Worm (Caenorhabditis elegans) whole organism, early embryonic: ENCODE measurements around the gene C08F8.3.

ENCODE experiments used
- B0310.2 ChIP-seq: sonication (generic microtip); optimal IDR thresholded peaks from 2 replicates; lab custom pipeline; 2016; ENCODE audit warnings: mild to moderate bottlenecking, missing genetic modification characterization, missing compliant biosample characterization
- F13C5.2 ChIP-seq: sonication (generic microtip); optimal IDR thresholded peaks from 2 replicates; lab custom pipeline; 2017; ENCODE audit warnings: mild to moderate bottlenecking, missing genetic modification characterization, inconsistent platforms, missing compliant biosample characterization
- aly-1 ChIP-seq: sonication (generic microtip); optimal IDR thresholded peaks from 2 replicates; lab custom pipeline; 2016; ENCODE audit warnings: missing genetic modification characterization, missing compliant biosample characterization
- ama-1 ChIP-seq: fragments of 150-350 bp; optimal IDR thresholded peaks from 2 replicates; lab custom pipeline; 2014
- ceh-13 ChIP-seq: fragments of 200-800 bp; sonication (Bioruptor generic); optimal IDR thresholded peaks from 2 replicates; lab custom pipeline; 2018; ENCODE audit warnings: mild to moderate bottlenecking, missing genetic modification characterization, missing compliant biosample characterization
- ceh-36 ChIP-seq: sonication (generic microtip); optimal IDR thresholded peaks from 2 replicates; lab custom pipeline; 2016; ENCODE audit warnings: missing genetic modification characterization, inconsistent platforms, missing compliant biosample characterization
- ets-7 ChIP-seq: sonication (generic microtip); optimal IDR thresholded peaks from 2 replicates; lab custom pipeline; 2016; ENCODE audit warnings: missing genotype, missing genetic modification characterization, missing compliant biosample characterization
- flt-1 ChIP-seq: fragments of 200-800 bp; sonication (Bioruptor generic); IDR thresholded peaks from 2 replicates; pipeline ENCODE4 v1.3.6; 2022; ENCODE audit warnings: missing genetic modification characterization, missing compliant biosample characterization
- hmbx-1 ChIP-seq: sonication (generic microtip); optimal IDR thresholded peaks from 2 replicates; lab custom pipeline; 2016; ENCODE audit warnings: mild to moderate bottlenecking, missing genetic modification characterization, missing compliant biosample characterization
- hmg-4 ChIP-seq: fragments of 200-800 bp; sonication (Bioruptor generic); optimal IDR thresholded peaks from 2 replicates; lab custom pipeline; 2018; ENCODE audit warnings: mild to moderate bottlenecking, missing genetic modification characterization, missing compliant biosample characterization
- hnd-1 ChIP-seq: sonication (generic microtip); optimal IDR thresholded peaks from 2 replicates; lab custom pipeline; 2016; ENCODE audit warnings: missing genetic modification characterization, missing compliant biosample characterization
- pes-1 ChIP-seq: fragments of 200-800 bp; sonication (Bioruptor generic); IDR thresholded peaks from 2 replicates; pipeline ENCODE4 v1.3.6; 2022; ENCODE audit warnings: missing genetic modification reagents, missing genetic modification characterization, missing compliant biosample characterization
- scrt-1 ChIP-seq: fragments of 200-800 bp; sonication (Bioruptor generic); IDR thresholded peaks from 2 replicates; pipeline ENCODE4 v1.3.6; 2022; ENCODE audit warnings: missing genetic modification characterization, missing compliant biosample characterization
- sea-1 ChIP-seq: fragments of 200-800 bp; sonication (Bioruptor generic); conservative IDR thresholded peaks from 2 replicates; pipeline ENCODE4 v1.3.6; 2022; ENCODE audit warnings: missing genetic modification characterization, missing compliant biosample characterization
- tbx-11 ChIP-seq: fragments of 200-800 bp; sonication (Bioruptor generic); IDR thresholded peaks from 2 replicates; pipeline ENCODE4 v1.3.6; 2022; ENCODE audit warnings: missing genetic modification characterization, missing compliant biosample characterization
- tbx-37 ChIP-seq: fragments of 200-800 bp; sonication (Bioruptor generic); conservative IDR thresholded peaks from 2 replicates; pipeline ENCODE4 v1.3.6; 2022; ENCODE audit warnings: missing genetic modification reagents, missing genetic modification characterization, missing compliant biosample characterization
- tra-4 ChIP-seq: sonication (generic microtip); optimal IDR thresholded peaks from 2 replicates; lab custom pipeline; 2017; ENCODE audit warnings: missing genetic modification characterization, missing compliant biosample characterization

C08F8.3 gene

DNA sequence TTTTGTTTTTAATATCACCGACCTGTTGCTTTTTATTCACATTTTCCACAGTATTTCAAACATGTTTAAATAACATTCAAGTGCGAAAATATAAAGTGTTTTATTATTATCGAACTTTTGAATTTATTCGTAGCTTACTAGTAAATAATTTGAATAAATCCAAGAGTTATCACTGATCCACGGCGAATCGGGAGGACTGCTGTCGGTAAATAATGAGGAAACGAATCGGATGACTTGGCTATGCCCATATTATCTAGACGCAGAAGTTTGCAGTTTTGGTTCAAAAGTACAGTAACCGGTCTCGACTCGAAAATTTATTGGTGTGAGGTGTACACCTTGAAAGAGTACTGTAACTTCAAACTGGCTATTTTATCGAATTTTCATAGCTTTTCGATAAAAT, 1.7 kb downstream of the C08F8.3 start:
- TF ChIP-seq tbx-11 (GFP tag; lab: Robert Waterston, UW) (no peak), ets-7 (tag; lab: Kevin White, UChicago) (no peak), flt-1 (no peak), pes-1 (GFP tag; lab: Robert Waterston, UW) (no peak), hnd-1 (tag; lab: Kevin White, UChicago) (no peak), tbx-37 (GFP tag; lab: Robert Waterston, UW) (no peak)

DNA sequence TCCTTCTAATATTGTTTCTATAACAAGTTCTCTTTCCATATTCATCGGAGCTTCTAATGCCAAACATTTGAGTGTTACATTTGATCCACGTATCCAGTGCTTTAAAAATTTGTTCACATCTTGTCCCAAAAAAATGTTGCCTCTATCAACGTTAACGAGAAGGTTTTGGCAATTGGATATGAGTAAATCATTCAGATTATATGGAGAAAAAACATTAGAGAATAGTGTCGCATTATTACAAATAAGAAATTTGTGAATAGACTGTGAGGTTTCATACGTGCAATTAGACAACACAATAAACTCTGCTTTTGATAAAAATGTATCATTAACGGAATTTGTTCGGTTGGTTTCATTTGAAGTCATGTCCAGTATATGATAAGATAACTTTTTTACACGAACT, 5.0 kb downstream of the C08F8.3 start, which contains the start of gene mboa-4:
Gene mboa-4 (minus strand): TSS at position 101 of the 400 bp plus-strand sequence.
- TF ChIP-seq F13C5.2 (tag; lab: Kevin White, UChicago) = no peak
- no peak for TF ChIP-seq ama-1 (lab: Kevin White, UChicago)
- no peak for TF ChIP-seq ceh-36 (tag; lab: Kevin White, UChicago)
- TF ChIP-seq pes-1 (GFP tag; lab: Robert Waterston, UW) = no peak
- TF ChIP-seq aly-1 (tag; lab: Kevin White, UChicago) = no peak
- TF ChIP-seq B0310.2 (tag; lab: Kevin White, UChicago) = no peak
- TF ChIP-seq hnd-1 (tag; lab: Kevin White, UChicago) = no peak
- no peak for TF ChIP-seq hmbx-1 (tag; lab: Kevin White, UChicago)
- no peak for TF ChIP-seq tbx-11 (GFP tag; lab: Robert Waterston, UW)
- no peak for TF ChIP-seq tra-4 (tag; lab: Kevin White, UChicago)
- TF ChIP-seq ets-7 (tag; lab: Kevin White, UChicago) = no peak
- TF ChIP-seq sea-1 (GFP tag; lab: Robert Waterston, UW) = no peak
- TF ChIP-seq hmg-4 (GFP tag; lab: Kevin White, UChicago) = no peak

DNA sequence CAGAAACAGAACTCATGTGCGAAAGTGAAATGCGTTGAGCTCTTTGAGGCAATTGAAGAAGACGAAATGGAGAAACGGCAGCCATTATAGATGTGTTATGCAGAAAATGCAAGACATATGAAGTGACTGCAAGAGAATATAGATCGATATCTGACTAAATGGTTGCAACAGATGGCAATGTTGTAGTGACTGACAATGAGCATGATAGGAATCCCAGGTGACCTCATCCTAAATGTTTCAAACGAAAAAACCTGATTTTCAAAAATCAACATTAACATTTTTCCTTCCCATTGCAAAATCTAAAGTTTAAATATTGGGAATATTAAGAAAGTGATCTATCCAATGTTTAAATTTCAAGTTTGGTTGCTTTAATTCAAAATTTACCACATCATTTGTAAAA, 5.9 kb downstream of the C08F8.3 start, which contains the start of gene C08F8.15:
Gene C08F8.15 (minus strand): TSS at position 101 of the 400 bp plus-strand sequence.
- TF ChIP-seq sea-1 (GFP tag; lab: Robert Waterston, UW) = no peak
- no peak for TF ChIP-seq tbx-11 (GFP tag; lab: Robert Waterston, UW)

DNA sequence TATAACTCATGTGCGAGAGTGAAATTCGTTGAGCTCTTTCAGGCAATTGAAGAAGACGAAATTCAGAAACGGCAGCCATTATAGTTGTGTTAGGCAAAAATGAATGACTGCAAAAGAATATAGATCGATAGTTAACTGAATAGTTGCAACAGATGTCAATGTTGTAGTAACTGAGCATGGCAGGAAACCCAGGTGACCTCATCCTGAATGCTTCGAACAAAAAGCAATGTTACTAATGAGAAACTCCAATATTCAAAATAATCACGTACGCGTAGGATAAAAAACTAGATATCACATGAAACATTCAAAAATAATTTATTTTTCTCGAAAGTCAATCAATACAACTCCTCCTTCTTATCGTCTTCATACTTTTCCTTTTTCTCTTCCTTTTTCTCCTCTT, 7.6 kb downstream of the C08F8.3 start, which contains the start of gene fbxb-9:
Gene fbxb-9 (minus strand): TSS at position 101 of the 400 bp plus-strand sequence.
- TF ChIP-seq sea-1 (GFP tag; lab: Robert Waterston, UW) (no peak), ceh-13 (GFP tag; lab: Kevin White, UChicago) (no peak), hmbx-1 (tag; lab: Kevin White, UChicago) (no peak), F13C5.2 (tag; lab: Kevin White, UChicago) (no peak), ceh-36 (tag; lab: Kevin White, UChicago) (no peak), aly-1 (tag; lab: Kevin White, UChicago) (no peak), hnd-1 (tag; lab: Kevin White, UChicago) (no peak), pes-1 (GFP tag; lab: Robert Waterston, UW) (no peak), tra-4 (tag; lab: Kevin White, UChicago) (no peak), tbx-11 (GFP tag; lab: Robert Waterston, UW) (no peak), tbx-37 (GFP tag; lab: Robert Waterston, UW) (no peak)

DNA sequence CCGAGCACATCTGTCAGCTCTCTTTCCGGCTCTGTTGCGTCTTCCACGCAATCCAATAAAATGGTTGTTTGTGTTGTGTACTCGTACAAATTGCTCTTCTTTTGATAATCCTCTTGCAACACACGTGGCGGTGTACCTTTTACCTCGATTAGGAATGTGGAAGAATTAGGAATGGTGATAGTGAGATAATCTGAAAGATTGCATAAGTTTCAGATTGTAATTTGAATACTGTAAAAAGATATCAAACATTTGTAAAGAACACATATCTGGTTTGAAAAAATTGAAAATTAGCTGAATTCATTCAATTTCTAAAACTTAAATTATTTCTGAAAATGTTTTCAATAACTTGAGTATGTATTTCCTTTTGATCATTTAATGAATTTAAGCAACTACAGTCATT, 10.0 kb downstream of the C08F8.3 start, which contains the start of gene C08F8.6:
Gene C08F8.6 (minus strand): TSS at position 101 of the 400 bp plus-strand sequence.
- TF ChIP-seq tbx-11 (GFP tag; lab: Robert Waterston, UW) (no peak), pes-1 (GFP tag; lab: Robert Waterston, UW) (no peak), aly-1 (tag; lab: Kevin White, UChicago) (no peak), hmbx-1 (tag; lab: Kevin White, UChicago) (no peak), flt-1 (no peak), ceh-36 (tag; lab: Kevin White, UChicago) (no peak), hnd-1 (tag; lab: Kevin White, UChicago) (no peak), ama-1 (lab: Kevin White, UChicago) (no peak), hmg-4 (GFP tag; lab: Kevin White, UChicago) (no peak), F13C5.2 (tag; lab: Kevin White, UChicago) (no peak)

DNA sequence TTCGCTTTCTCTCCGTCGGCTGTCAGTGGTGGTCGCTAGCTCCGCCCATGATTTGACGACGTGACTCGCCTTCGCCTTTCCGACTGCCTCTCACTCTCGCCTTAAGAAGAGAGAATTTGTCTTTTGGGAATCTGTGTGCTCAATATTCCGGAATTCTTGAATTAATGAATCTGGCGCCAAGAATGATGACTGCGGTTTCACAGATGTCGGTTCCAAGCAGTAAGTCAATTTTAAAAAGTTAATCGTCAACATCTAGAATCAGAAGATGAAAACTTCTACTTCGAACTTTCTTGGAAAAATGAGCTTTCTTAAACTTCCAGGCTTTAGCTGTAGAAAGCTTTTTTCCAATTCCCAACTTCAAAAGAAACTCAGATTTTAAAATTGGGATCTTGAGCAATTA, 14.8 kb downstream of the C08F8.3 start, which contains the start of gene nhr-67:
Gene nhr-67 (plus strand): TSS at position 97 of the 400 bp plus-strand sequence.
- TF ChIP-seq hmbx-1 (tag; lab: Kevin White, UChicago) (no peak), ama-1 (lab: Kevin White, UChicago) (no peak), scrt-1 (GFP tag; lab: Robert Waterston, UW) (no peak), tra-4 (tag; lab: Kevin White, UChicago) (no peak), hnd-1 (tag; lab: Kevin White, UChicago) (no peak), ceh-36 (tag; lab: Kevin White, UChicago) (no peak), tbx-37 (GFP tag; lab: Robert Waterston, UW) (no peak), aly-1 (tag; lab: Kevin White, UChicago) (no peak), hmg-4 (GFP tag; lab: Kevin White, UChicago) (no peak), sea-1 (GFP tag; lab: Robert Waterston, UW) (no peak), ceh-13 (GFP tag; lab: Kevin White, UChicago) (no peak), flt-1 (no peak), tbx-11 (GFP tag; lab: Robert Waterston, UW) (no peak), B0310.2 (tag; lab: Kevin White, UChicago) (no peak), ets-7 (tag; lab: Kevin White, UChicago) (no peak)

DNA sequence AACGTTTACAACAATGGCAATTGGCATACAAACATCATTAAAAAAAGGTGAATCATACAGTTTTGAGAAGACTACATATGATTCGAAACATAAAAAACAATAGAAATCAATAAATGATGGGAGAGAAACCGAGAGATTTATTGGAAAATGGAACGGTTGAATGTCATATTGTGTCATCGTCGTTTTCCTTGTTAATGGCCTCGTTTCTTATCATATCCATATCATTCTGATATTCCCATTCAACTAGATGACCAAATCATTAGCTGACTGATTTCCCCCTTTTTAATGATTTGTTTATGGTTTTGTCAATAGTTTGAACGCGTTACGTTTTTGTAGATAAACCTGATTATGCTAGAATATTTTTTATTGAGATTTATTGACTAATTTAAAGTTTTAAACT, 19.9 kb downstream of the C08F8.3 start:
- no peak for TF ChIP-seq ceh-13 (GFP tag; lab: Kevin White, UChicago)
- no peak for TF ChIP-seq tbx-37 (GFP tag; lab: Robert Waterston, UW)
- TF ChIP-seq ets-7 (tag; lab: Kevin White, UChicago) = no peak
- no peak for TF ChIP-seq hnd-1 (tag; lab: Kevin White, UChicago)
- TF ChIP-seq B0310.2 (tag; lab: Kevin White, UChicago) = no peak
- no peak for TF ChIP-seq tbx-11 (GFP tag; lab: Robert Waterston, UW)
- TF ChIP-seq pes-1 (GFP tag; lab: Robert Waterston, UW) = no peak
- no peak for TF ChIP-seq sea-1 (GFP tag; lab: Robert Waterston, UW)
- TF ChIP-seq tra-4 (tag; lab: Kevin White, UChicago) = no peak
- no peak for TF ChIP-seq ceh-36 (tag; lab: Kevin White, UChicago)
- TF ChIP-seq aly-1 (tag; lab: Kevin White, UChicago) = no peak
- TF ChIP-seq ama-1 (lab: Kevin White, UChicago) = no peak
- no peak for TF ChIP-seq F13C5.2 (tag; lab: Kevin White, UChicago)
- TF ChIP-seq scrt-1 (GFP tag; lab: Robert Waterston, UW) = no peak
- no peak for TF ChIP-seq hmbx-1 (tag; lab: Kevin White, UChicago)
- TF ChIP-seq flt-1 = no peak
- no peak for TF ChIP-seq hmg-4 (GFP tag; lab: Kevin White, UChicago)
